Worm (Caenorhabditis elegans) whole organism, young adult: ENCODE results near the gene ZK938.12.

ENCODE experiments used
- B0019.2 ChIP-seq: fragments of 200-800 bp; sonication (Bioruptor generic); conservative IDR thresholded peaks from 2 replicates; pipeline ENCODE4 v1.3.6; 2022; ENCODE audit warnings: missing genetic modification reagents, missing genetic modification characterization, missing compliant biosample characterization
- C06A6.2 ChIP-seq: fragments of 200-800 bp; sonication (Bioruptor generic); conservative IDR thresholded peaks from 2 replicates; pipeline ENCODE4 v1.3.6; 2022; ENCODE audit warnings: missing genetic modification characterization, missing compliant biosample characterization
- C17E4.6 ChIP-seq: fragments of 200-800 bp; sonication (Bioruptor generic); IDR thresholded peaks from 2 replicates; pipeline ENCODE4 v1.3.6; 2022; ENCODE audit warnings: missing genetic modification reagents, missing genetic modification characterization, missing compliant biosample characterization
- D2030.7 ChIP-seq: fragments of 200-800 bp; sonication (Bioruptor generic); IDR thresholded peaks from 2 replicates; pipeline ENCODE4 v1.3.6; 2022; ENCODE audit warnings: missing genetic modification reagents, missing genetic modification characterization, missing compliant biosample characterization
- F23B12.7 ChIP-seq: sonication (generic microtip); optimal IDR thresholded peaks from 2 replicates; lab custom pipeline; 2017; ENCODE audit warnings: missing genetic modification characterization, mild to moderate bottlenecking, missing compliant biosample characterization, antibody characterized with exemption, moderate library complexity; ENCODE audit not compliant: insufficient read depth
- F33H1.4 ChIP-seq: fragments of 200-800 bp; sonication (Bioruptor generic); IDR thresholded peaks from 2 replicates; pipeline ENCODE4 v1.3.6; 2022; ENCODE audit warnings: missing genetic modification reagents, missing genetic modification characterization, missing compliant biosample characterization
- F37B4.10 ChIP-seq: fragments of 200-800 bp; sonication (Bioruptor generic); IDR thresholded peaks from 2 replicates; pipeline ENCODE4 v1.3.6; 2022; ENCODE audit warnings: missing genetic modification characterization, missing compliant biosample characterization
- F39B2.1 ChIP-seq: fragments of 200-800 bp; sonication (Bioruptor generic); IDR thresholded peaks from 2 replicates; pipeline ENCODE4 v1.3.6; 2022; ENCODE audit warnings: missing genetic modification reagents, missing genetic modification characterization, missing compliant biosample characterization
- F57C9.4 ChIP-seq: sonication (generic microtip); optimal IDR thresholded peaks from 2 replicates; lab custom pipeline; 2017; ENCODE audit warnings: mild to moderate bottlenecking, missing genetic modification characterization, missing compliant biosample characterization
- Y56A3A.18 ChIP-seq: fragments of 200-800 bp; sonication (Bioruptor generic); IDR thresholded peaks from 2 replicates; pipeline ENCODE4 v1.3.6; 2022; ENCODE audit warnings: missing genetic modification reagents, missing genetic modification characterization, missing compliant biosample characterization
- atf-7 ChIP-seq: sonication (generic microtip); optimal IDR thresholded peaks from 2 replicates; lab custom pipeline; 2017; ENCODE audit warnings: mild to moderate bottlenecking, missing genetic modification characterization, missing compliant biosample characterization
- bed-1 ChIP-seq: fragments of 200-800 bp; sonication (Bioruptor generic); IDR thresholded peaks from 2 replicates; pipeline ENCODE4 v1.3.6; 2022; ENCODE audit warnings: missing genetic modification reagents, missing genetic modification characterization, missing compliant biosample characterization
- cebp-1 ChIP-seq, 2 experiments: fragments of 200-800 bp in 1 of 2; sonication (Bioruptor generic) in 1 of 2; sonication (generic microtip) in 1 of 2; IDR thresholded peaks in 1 of 2; optimal IDR thresholded peaks in 1 of 2; 2 replicates each; pipeline versions ENCODE4 v1.3.6 to Lab custom; 2017 to 2022; ENCODE audit warnings: missing compliant biosample characterization in 2 of 2, missing genetic modification characterization in 2 of 2, mild to moderate bottlenecking in 1 of 2, missing genetic modification reagents in 1 of 2, moderate library complexity in 1 of 2
- ceh-40 ChIP-seq: fragments of 200-800 bp; sonication (Bioruptor generic); IDR thresholded peaks from 2 replicates; pipeline ENCODE4 v1.3.6; 2022; ENCODE audit warnings: missing genetic modification characterization, missing compliant biosample characterization
- egl-18 ChIP-seq: fragments of 200-800 bp; sonication (Bioruptor generic); IDR thresholded peaks from 2 replicates; pipeline ENCODE4 v1.3.6; 2022; ENCODE audit warnings: missing genetic modification reagents, missing genetic modification characterization, missing compliant biosample characterization
- egrh-3 ChIP-seq: fragments of 200-800 bp; sonication (Bioruptor generic); IDR thresholded peaks from 2 replicates; pipeline ENCODE4 v1.3.6; 2022; ENCODE audit warnings: missing genetic modification reagents, missing genetic modification characterization, missing compliant biosample characterization
- ekl-4 ChIP-seq: fragments of 200-800 bp; sonication (Bioruptor generic); IDR thresholded peaks from 2 replicates; pipeline ENCODE4 v1.3.6; 2022; ENCODE audit warnings: missing genetic modification reagents, missing genetic modification characterization, missing compliant biosample characterization
- hlh-26 ChIP-seq: fragments of 200-800 bp; sonication (Bioruptor generic); conservative IDR thresholded peaks from 2 replicates; pipeline ENCODE4 v1.3.6; 2022; ENCODE audit warnings: missing genetic modification reagents, missing genetic modification characterization, missing compliant biosample characterization
- hmg-1.2 ChIP-seq: fragments of 200-800 bp; sonication (Bioruptor generic); IDR thresholded peaks from 2 replicates; pipeline ENCODE4 v1.3.6; 2022; ENCODE audit warnings: missing genetic modification reagents, missing genetic modification characterization, missing compliant biosample characterization
- lag-1 ChIP-seq: fragments of 200-800 bp; sonication (Bioruptor generic); IDR thresholded peaks from 2 replicates; pipeline ENCODE4 v1.3.6; 2022; ENCODE audit warnings: missing genetic modification reagents, missing genetic modification characterization, missing compliant biosample characterization
- lin-26 ChIP-seq: fragments of 200-800 bp; sonication (Bioruptor generic); IDR thresholded peaks from 2 replicates; pipeline ENCODE4 v1.3.6; 2022; ENCODE audit warnings: missing genetic modification reagents, missing genetic modification characterization, missing compliant biosample characterization
- lin-35 ChIP-seq, 3 experiments: fragments of 150-350 bp in 2 of 3; sonication (generic microtip) in 1 of 3; optimal IDR thresholded peaks; 2 replicates each; lab custom pipeline; 2014 to 2018; ENCODE audit warnings: missing biosample characterization in 3 of 3, missing genetic modification characterization in 3 of 3, missing genetic modification reagents in 3 of 3
- lir-1 ChIP-seq: fragments of 200-800 bp; sonication (Bioruptor generic); conservative IDR thresholded peaks from 2 replicates; pipeline ENCODE4 v1.3.6; 2022; ENCODE audit warnings: missing genetic modification reagents, missing genetic modification characterization, missing compliant biosample characterization
- madf-10 ChIP-seq: sonication (generic microtip); optimal IDR thresholded peaks from 2 replicates; lab custom pipeline; 2016; ENCODE audit warnings: mild to moderate bottlenecking, missing genetic modification characterization, missing compliant biosample characterization
- madf-8 ChIP-seq: fragments of 200-800 bp; sonication (Bioruptor generic); conservative IDR thresholded peaks from 2 replicates; pipeline ENCODE4 v1.3.6; 2022; ENCODE audit warnings: missing genetic modification reagents, missing genetic modification characterization, missing compliant biosample characterization
- mel-28 ChIP-seq: sonication (generic microtip); optimal IDR thresholded peaks from 2 replicates; lab custom pipeline; 2016; ENCODE audit warnings: borderline replicate concordance, mild to moderate bottlenecking, missing genetic modification characterization, missing compliant biosample characterization
- mxl-1 ChIP-seq: sonication (generic microtip); optimal IDR thresholded peaks from 2 replicates; lab custom pipeline; 2016; ENCODE audit warnings: missing genetic modification characterization, missing compliant biosample characterization
- nfyb-1 ChIP-seq: fragments of 200-800 bp; sonication (Bioruptor generic); IDR thresholded peaks from 2 replicates; pipeline ENCODE4 v1.3.6; 2022; ENCODE audit warnings: missing genetic modification reagents, missing genetic modification characterization, missing compliant biosample characterization
- nhr-120 ChIP-seq: fragments of 200-800 bp; sonication (Bioruptor generic); IDR thresholded peaks from 2 replicates; pipeline ENCODE4 v1.3.6; 2022; ENCODE audit warnings: missing genetic modification characterization, missing compliant biosample characterization
- nhr-90 ChIP-seq: sonication (generic microtip); optimal IDR thresholded peaks from 2 replicates; lab custom pipeline; 2016; ENCODE audit warnings: missing genotype, mild to moderate bottlenecking, missing genetic modification characterization, missing compliant biosample characterization
- rec-8 ChIP-seq, 2 experiments: sonication (generic microtip); optimal IDR thresholded peaks; 2 replicates each; lab custom pipeline; 2016; ENCODE audit warnings: mild to moderate bottlenecking in 2 of 2, missing genetic modification characterization in 2 of 2, missing genetic modification reagents in 2 of 2, missing genotype in 2 of 2, missing biosample characterization in 1 of 2, missing compliant biosample characterization in 1 of 2, moderate library complexity in 1 of 2
- snpc-4 ChIP-seq, 5 experiments: fragments of 150-350 bp in 1 of 5; sonication (generic microtip) in 4 of 5; optimal IDR thresholded peaks; 2 replicates each; lab custom pipeline; 2014 to 2018; ENCODE audit warnings: missing genetic modification characterization in 5 of 5, missing biosample characterization in 3 of 5, antibody characterized with exemption in 2 of 5, mild to moderate bottlenecking in 2 of 5, missing compliant biosample characterization in 2 of 5, missing genotype in 2 of 5, moderate library complexity in 2 of 5, missing genetic modification reagents in 1 of 5
- sptf-2 ChIP-seq: fragments of 200-800 bp; sonication (Bioruptor generic); optimal IDR thresholded peaks from 2 replicates; lab custom pipeline; 2018; ENCODE audit warnings: mild to moderate bottlenecking, missing genetic modification characterization, missing compliant biosample characterization
- tbp1 ChIP-seq: fragments of 200-800 bp; sonication (Bioruptor generic); optimal IDR thresholded peaks from 2 replicates; lab custom pipeline; 2018; ENCODE audit warnings: mild to moderate bottlenecking, missing genetic modification characterization, missing compliant biosample characterization
- tlf-1 ChIP-seq: fragments of 200-800 bp; sonication (Bioruptor generic); optimal IDR thresholded peaks from 2 replicates; lab custom pipeline; 2018; ENCODE audit warnings: mild to moderate bottlenecking, missing genetic modification characterization, missing compliant biosample characterization
- unc-62 ChIP-seq: fragments of 150-350 bp; optimal IDR thresholded peaks from 2 replicates; lab custom pipeline; 2014; ENCODE audit warnings: missing biosample characterization, missing genetic modification reagents, missing genetic modification characterization
- xnd-1 ChIP-seq: sonication (generic microtip); optimal IDR thresholded peaks from 2 replicates; lab custom pipeline; 2016; ENCODE audit warnings: missing genotype, missing genetic modification reagents, missing genetic modification characterization, missing compliant biosample characterization
- zim-3 ChIP-seq: sonication (generic microtip); optimal IDR thresholded peaks from 2 replicates; lab custom pipeline; 2017; ENCODE audit warnings: mild to moderate bottlenecking, missing genetic modification characterization, moderate library complexity, missing compliant biosample characterization
- ztf-26 ChIP-seq: sonication (generic microtip); optimal IDR thresholded peaks from 2 replicates; lab custom pipeline; 2017; ENCODE audit warnings: missing genetic modification characterization, missing compliant biosample characterization
- ztf-28 ChIP-seq: fragments of 200-800 bp; sonication (Bioruptor generic); IDR thresholded peaks from 2 replicates; pipeline ENCODE4 v1.3.6; 2022; ENCODE audit warnings: missing genetic modification reagents, missing genetic modification characterization, missing compliant biosample characterization
- ztf-3 ChIP-seq: fragments of 200-800 bp; sonication (Bioruptor generic); optimal IDR thresholded peaks from 2 replicates; lab custom pipeline; 2018; ENCODE audit warnings: mild to moderate bottlenecking, missing genetic modification characterization, missing compliant biosample characterization

The ZK938.12 gene

DNA sequence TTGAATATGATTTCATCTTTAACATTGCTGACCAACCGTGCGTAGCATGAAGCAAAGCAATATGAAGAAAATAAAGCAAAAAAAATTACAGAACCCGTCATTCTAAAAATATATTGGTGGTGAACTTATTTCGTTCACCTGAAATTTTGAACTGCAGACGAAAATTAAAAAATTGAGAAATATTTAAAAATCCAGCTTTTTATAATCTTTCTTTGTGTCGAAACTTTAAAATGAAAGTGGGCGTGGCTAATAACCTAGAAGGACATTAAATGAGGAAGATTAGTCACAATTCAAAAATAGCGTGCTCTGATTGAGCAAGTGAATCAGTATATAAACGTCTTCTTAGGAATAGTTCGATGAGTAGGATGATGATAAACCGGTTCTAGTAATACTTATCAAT is 18.4 kb downstream of the ZK938.12 start, which contains the start of gene old-2:
Gene old-2 (minus strand): TSS at position 101 of the 400 bp plus-strand sequence.
- TF ChIP-seq tbp1 (GFP tag; lab: Kevin White, UChicago), result no peak
- TF ChIP-seq F37B4.10 (GFP tag; lab: Robert Waterston, UW), result no peak
- TF ChIP-seq bed-1 (GFP tag; lab: Robert Waterston, UW), result no peak
- TF ChIP-seq nhr-90, result no peak
- TF ChIP-seq F23B12.7 (tag; lab: Kevin White, UChicago), result no peak
- no peak for TF ChIP-seq lir-1
- TF ChIP-seq ceh-40 (GFP tag; lab: Robert Waterston, UW), result no peak
- TF ChIP-seq, all 124 proteins: peak for 0

DNA sequence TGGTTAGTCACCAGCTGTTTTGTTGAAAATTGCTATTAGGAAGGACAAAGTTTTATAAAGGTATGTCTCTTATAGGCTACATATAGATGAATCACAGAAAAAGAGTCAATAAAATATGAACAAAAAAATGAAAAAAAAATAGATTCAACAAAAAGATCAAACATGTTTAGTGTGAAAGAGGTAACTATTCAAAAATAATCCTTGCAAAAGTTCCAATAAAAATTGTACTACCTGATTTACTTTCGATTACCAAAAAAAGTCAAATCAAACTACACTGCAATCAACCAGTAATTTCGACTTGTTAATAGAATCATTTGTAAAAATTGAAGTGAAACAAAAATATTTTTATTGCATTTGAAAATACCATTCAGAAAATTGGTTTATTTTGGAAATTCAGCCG is 19.8 kb downstream of the ZK938.12 start, which contains the start of gene ZK938.10:
Gene ZK938.10 (minus strand): TSS at position 101 of the 400 bp plus-strand sequence.
- no peak for TF ChIP-seq lin-35 (GFP tag; optimal IDR thresholded peaks at IDR 0.05; lab: Kevin White, UChicago)
- no peak for TF ChIP-seq ztf-28
- no peak for TF ChIP-seq mel-28 (tag; lab: Kevin White, UChicago)
- no peak for TF ChIP-seq lag-1
- no peak for TF ChIP-seq B0019.2
- no peak for TF ChIP-seq D2030.7 (GFP tag; lab: Robert Waterston, UW)
- TF ChIP-seq egl-18, result no peak
- no peak for TF ChIP-seq sptf-2
- no peak for TF ChIP-seq egrh-3 (GFP tag; lab: Robert Waterston, UW)
- no peak for TF ChIP-seq F39B2.1
- TF ChIP-seq madf-10 (tag; lab: Kevin White, UChicago), result no peak
- no peak for TF ChIP-seq F57C9.4 (tag; lab: Kevin White, UChicago)
- TF ChIP-seq tlf-1 (GFP tag; lab: Kevin White, UChicago), result no peak

DNA sequence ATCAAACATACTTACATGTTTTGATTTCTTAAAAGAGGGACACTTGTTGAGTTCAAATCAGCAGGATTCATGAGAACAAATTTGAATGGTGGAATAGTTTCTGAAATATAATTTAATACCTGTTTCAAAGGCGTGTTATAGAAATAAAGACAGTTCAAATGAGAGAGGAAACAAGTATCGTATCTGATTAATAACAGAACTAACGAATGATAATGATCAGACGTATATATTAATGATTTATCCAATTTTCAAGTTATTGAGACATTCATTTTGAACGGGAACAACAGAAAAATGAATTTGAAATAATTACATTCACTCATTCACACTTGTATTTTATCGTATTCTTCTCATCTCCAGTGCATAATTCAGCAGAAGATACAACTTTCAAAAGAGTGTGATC is 24.5 kb downstream of the ZK938.12 start, which contains the start of gene chil-4:
Gene chil-4 (minus strand): TSS at position 101 of the 400 bp plus-strand sequence.
- TF ChIP-seq tlf-1 (GFP tag; lab: Kevin White, UChicago) (no peak), hlh-26 (GFP tag; lab: Robert Waterston, UW) (no peak), ekl-4 (GFP tag; lab: Robert Waterston, UW) (no peak), unc-62 (GFP tag; lab: Kevin White, UChicago) (no peak), ztf-3 (no peak), atf-7 (tag; lab: Kevin White, UChicago) (no peak), F33H1.4 (GFP tag; lab: Robert Waterston, UW) (no peak), xnd-1 (tag; lab: Kevin White, UChicago) (no peak), egl-18 (no peak)

DNA sequence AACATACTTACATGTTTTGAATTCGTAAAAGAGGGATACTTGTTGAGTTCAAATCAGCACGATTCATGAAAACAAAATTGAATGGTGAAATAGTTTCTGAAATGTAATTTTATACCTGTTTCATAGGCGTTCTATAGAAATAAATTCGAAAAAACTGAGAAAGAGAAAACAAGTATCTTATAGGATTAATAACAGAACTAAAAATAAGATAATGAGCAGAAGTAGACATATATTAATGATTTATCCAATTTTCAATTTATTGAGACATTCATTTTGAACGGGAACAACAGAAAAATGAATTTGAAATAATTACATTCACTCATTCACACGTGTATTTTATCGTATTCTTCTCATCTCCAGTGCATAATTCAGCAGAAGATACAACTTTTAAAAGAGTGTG is 26.7 kb downstream of the ZK938.12 start, which contains the start of gene chil-6:
Gene chil-6 (minus strand): TSS at position 101 of the 400 bp plus-strand sequence.
- TF ChIP-seq C06A6.2 (GFP tag; lab: Robert Waterston, UW) (no peak), rec-8 (tag; optimal IDR thresholded peaks at IDR 0.05; lab: Kevin White, UChicago) (no peak), hmg-1.2 (GFP tag; lab: Robert Waterston, UW) (no peak), F37B4.10 (GFP tag; lab: Robert Waterston, UW) (no peak), ztf-26 (tag; lab: Kevin White, UChicago) (no peak), cebp-1 (GFP tag; IDR thresholded peaks at IDR 0.05; lab: Robert Waterston, UW) (no peak), cebp-1 (tag; optimal IDR thresholded peaks at IDR 0.05; lab: Kevin White, UChicago) (no peak), nfyb-1 (GFP tag; lab: Robert Waterston, UW) (no peak), zim-3 (no peak), mxl-1 (no peak), C17E4.6 (GFP tag; lab: Robert Waterston, UW) (no peak), lin-26 (GFP tag; lab: Robert Waterston, UW) (no peak), nhr-120 (GFP tag; lab: Robert Waterston, UW) (no peak), madf-8 (GFP tag; lab: Robert Waterston, UW) (no peak), snpc-4 (GFP tag; optimal IDR thresholded peaks at IDR 0.05; lab: Kevin White, UChicago) (no peak), snpc-4 (tag; optimal IDR thresholded peaks at IDR 0.05; lab: Kevin White, UChicago) (no peak), bed-1 (GFP tag; lab: Robert Waterston, UW) (no peak), F23B12.7 (tag; lab: Kevin White, UChicago) (no peak), unc-62 (GFP tag; lab: Kevin White, UChicago) (no peak), Y56A3A.18 (GFP tag; lab: Robert Waterston, UW) (no peak), F33H1.4 (GFP tag; lab: Robert Waterston, UW) (no peak)
